Worm (Caenorhabditis elegans) whole organism, L4/young adult: Measurements from ENCODE around the gene apc-2.

ENCODE experiments used
- W03F9.2 ChIP-seq: fragments of 150-350 bp; optimal IDR thresholded peaks from 2 replicates; lab custom pipeline; 2014; ENCODE audit warnings: missing biosample characterization, missing genetic modification characterization
- dao-5 ChIP-seq: sonication (generic microtip); optimal IDR thresholded peaks from 2 replicates; lab custom pipeline; 2016; ENCODE audit warnings: missing genotype, missing genetic modification characterization, moderate library complexity, missing compliant biosample characterization
- him-1 ChIP-seq: sonication (generic microtip); optimal IDR thresholded peaks from 2 replicates; lab custom pipeline; 2016; ENCODE audit warnings: missing genotype, missing genetic modification reagents, missing genetic modification characterization, missing compliant biosample characterization

ce11 chrIII:8130177-8130902 lies 49.9 kb downstream of the apc-2 start, which contains the start of the genes rpl-21 and C14B9.10:
- TF ChIP-seq him-1 (tag; lab: Kevin White, UChicago) (peak; percentile 47), dao-5 (tag; lab: Kevin White, UChicago) (no peak), W03F9.2 (tag; lab: Kevin White, UChicago) (peak; percentile 89)
